Worm (Caenorhabditis elegans): ENCODE data around the gene T28D9.1.

Gene T28D9.1

ce11 chrII:6531527-6531926 lies 39.3 kb downstream of the T28D9.1 start, which contains the start of gene abch-1:
TSS of gene abch-1 (minus strand) at chrII:6531627.
- TF ChIP-seq elt-3 (tag; optimal IDR thresholded peaks at IDR 0.05) (no peak), nhr-25 (tag; optimal IDR thresholded peaks at IDR 0.05) (no peak), elt-2 (tag; optimal IDR thresholded peaks at IDR 0.05) (no peak), fkh-10 (GFP tag; optimal IDR thresholded peaks at IDR 0.05) (no peak), R02D3.7 (tag; optimal IDR thresholded peaks at IDR 0.05) (no peak), nhr-28 (tag; optimal IDR thresholded peaks at IDR 0.05) (no peak), daf-12 (tag; optimal IDR thresholded peaks at IDR 0.05) (no peak), ztf-4 (tag; optimal IDR thresholded peaks at IDR 0.05) (no peak), ZK546.5 (tag; optimal IDR thresholded peaks at IDR 0.05) (no peak), eor-1 (tag; optimal IDR thresholded peaks at IDR 0.05) (no peak), jun-1 (tag; optimal IDR thresholded peaks at IDR 0.05) (no peak), nhr-11 (tag; optimal IDR thresholded peaks at IDR 0.05) (no peak), egl-27 (tag; optimal IDR thresholded peaks at IDR 0.05) (no peak), unc-39 (tag; optimal IDR thresholded peaks at IDR 0.05) (no peak), aly-2 (tag; optimal IDR thresholded peaks at IDR 0.05) (no peak), nfya-1 (tag; optimal IDR thresholded peaks at IDR 0.05; ENCODE audit: insufficient read depth) (no peak), nhr-237 (tag; optimal IDR thresholded peaks at IDR 0.05) (no peak), nhr-43 (tag; optimal IDR thresholded peaks at IDR 0.05; ENCODE audit: poor library complexity, severe bottlenecking) (no peak)

ce11 chrII:6531940-6532339 lies 39.7 kb downstream of the T28D9.1 start, which contains the start of gene abcx-1:
TSS of gene abcx-1 (plus strand) at chrII:6532163.
- TF ChIP-seq ceh-28 (tag; optimal IDR thresholded peaks at IDR 0.05) (no peak), pqm-1 (tag; optimal IDR thresholded peaks at IDR 0.05) (no peak), elt-2 (tag; optimal IDR thresholded peaks at IDR 0.05) (no peak), lin-39 (tag; optimal IDR thresholded peaks at IDR 0.05) (no peak), ceh-9 (tag; optimal IDR thresholded peaks at IDR 0.05) (no peak), snpc-4 (tag; optimal IDR thresholded peaks at IDR 0.05) (no peak), nhr-12 (tag; optimal IDR thresholded peaks at IDR 0.05) (no peak), fkh-10 (GFP tag; optimal IDR thresholded peaks at IDR 0.05) (no peak), zag-1 (tag; optimal IDR thresholded peaks at IDR 0.05) (no peak)

- TF ChIP-seq nhr-12 (tag; optimal IDR thresholded peaks at IDR 0.05) (no peak), ZK546.5 (tag; optimal IDR thresholded peaks at IDR 0.05) (no peak), daf-12 (tag; optimal IDR thresholded peaks at IDR 0.05) (no peak), R02D3.7 (tag; optimal IDR thresholded peaks at IDR 0.05) (no peak), snpc-4 (tag; optimal IDR thresholded peaks at IDR 0.05) (peak; percentile 42), ceh-28 (tag; optimal IDR thresholded peaks at IDR 0.05) (no peak), mdl-1 (tag; optimal IDR thresholded peaks at IDR 0.05) (no peak), skn-1 (tag; optimal IDR thresholded peaks at IDR 0.05) (peak; percentile 31), eor-1 (tag; optimal IDR thresholded peaks at IDR 0.05) (no peak), lsy-12 (tag; optimal IDR thresholded peaks at IDR 0.05) (no peak), nhr-11 (tag; optimal IDR thresholded peaks at IDR 0.05) (no peak), egl-27 (tag; optimal IDR thresholded peaks at IDR 0.05) (no peak), nhr-76 (tag; optimal IDR thresholded peaks at IDR 0.05) (no peak), ceh-82 (tag; optimal IDR thresholded peaks at IDR 0.05) (no peak), ztf-4 (tag; optimal IDR thresholded peaks at IDR 0.05) (no peak), elt-2 (tag; optimal IDR thresholded peaks at IDR 0.05) (no peak), unc-62 (GFP tag; optimal IDR thresholded peaks at IDR 0.05) (no peak), nhr-67 (tag; optimal IDR thresholded peaks at IDR 0.05) (no peak), mml-1 (tag; optimal IDR thresholded peaks at IDR 0.05) (no peak), aly-2 (tag; optimal IDR thresholded peaks at IDR 0.05) (no peak), tbx-2 (tag; optimal IDR thresholded peaks at IDR 0.05) (no peak), fkh-10 (GFP tag; optimal IDR thresholded peaks at IDR 0.05) (no peak), pqm-1 (tag; optimal IDR thresholded peaks at IDR 0.05) (no peak), nfya-1 (tag; optimal IDR thresholded peaks at IDR 0.05; ENCODE audit: insufficient read depth) (peak; percentile 58), lin-15B (tag; optimal IDR thresholded peaks at IDR 0.05) (peak; percentile 59), ztf-11 (tag; optimal IDR thresholded peaks at IDR 0.05) (no peak), fkh-2 (tag; optimal IDR thresholded peaks at IDR 0.05) (no peak), nhr-43 (tag; optimal IDR thresholded peaks at IDR 0.05; ENCODE audit: poor library complexity, severe bottlenecking) (no peak), zag-1 (tag; optimal IDR thresholded peaks at IDR 0.05) (no peak), nhr-28 (tag; optimal IDR thresholded peaks at IDR 0.05) (no peak), egl-5 (tag; optimal IDR thresholded peaks at IDR 0.05) (no peak), nhr-23 (tag; optimal IDR thresholded peaks at IDR 0.05) (peak; percentile 49), unc-39 (tag; optimal IDR thresholded peaks at IDR 0.05) (no peak), elt-1 (tag; optimal IDR thresholded peaks at IDR 0.05) (no peak), jun-1 (tag; optimal IDR thresholded peaks at IDR 0.05) (no peak)
Measured at ce11 chrII:6535957-6536424, 43.8 kb downstream of the T28D9.1 start, which contains the start of gene utp-20. TSS of gene utp-20 (plus strand) at chrII:6536374.

Data from whole organism, L3 larva.